Worm (Caenorhabditis elegans) whole organism, late embryonic: ENCODE results near the gene T17A3.12.
"Not testable (repeated sequence)": the region's sequence is repeated elsewhere in the genome, so short reads cannot be mapped to it uniquely, and the experiment has no call there.

Experiments used
- ahr-1 ChIP-seq: sonication (generic microtip); optimal IDR thresholded peaks from 2 replicates; lab custom pipeline; 2016; ENCODE audit warnings: missing genetic modification characterization, missing compliant biosample characterization
- ama-1 ChIP-seq: fragments of 150-350 bp; optimal IDR thresholded peaks from 2 replicates; lab custom pipeline; 2014
- ceh-2 ChIP-seq: sonication (generic microtip); optimal IDR thresholded peaks from 2 replicates; lab custom pipeline; 2016; ENCODE audit warnings: missing genotype, missing genetic modification characterization, missing compliant biosample characterization
- fkh-10 ChIP-seq: fragments of 150-350 bp; optimal IDR thresholded peaks from 2 replicates; lab custom pipeline; 2014; ENCODE audit warnings: missing biosample characterization, missing genetic modification reagents, missing genetic modification characterization
- madf-2 ChIP-seq: sonication (generic microtip); optimal IDR thresholded peaks from 2 replicates; lab custom pipeline; 2017; ENCODE audit warnings: missing genetic modification characterization, missing compliant biosample characterization
- pha-2 ChIP-seq: sonication (generic microtip); optimal IDR thresholded peaks from 2 replicates; lab custom pipeline; 2017; ENCODE audit warnings: mild to moderate bottlenecking, missing genetic modification characterization, missing compliant biosample characterization
- tbx-2 ChIP-seq: sonication (generic microtip); optimal IDR thresholded peaks from 2 replicates; lab custom pipeline; 2016; ENCODE audit warnings: missing genetic modification characterization, missing compliant biosample characterization

DNA sequence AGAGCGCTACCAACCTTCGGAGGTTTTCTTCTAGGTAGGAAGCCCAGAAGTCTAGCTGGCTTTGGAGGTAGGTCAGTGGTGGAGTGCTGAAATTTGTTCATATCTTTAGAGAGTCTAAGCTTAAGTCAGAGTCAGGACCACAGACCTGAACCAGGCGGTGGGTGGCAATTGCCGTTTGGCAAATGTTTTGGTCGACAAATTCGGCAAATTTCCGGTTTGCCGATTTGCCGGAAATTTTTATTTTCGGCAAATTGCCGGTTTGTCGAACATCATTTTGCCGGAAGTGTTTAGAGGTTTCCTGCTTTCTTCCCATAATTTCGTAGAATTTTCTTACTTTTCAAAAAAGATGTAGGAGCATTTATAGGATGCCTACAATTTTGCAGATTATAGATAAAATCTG, 46.2 kb downstream of the T17A3.12 start, which contains the start of gene C29F9.9:
- not testable (repeated sequence) for TF ChIP-seq fkh-10; madf-2 (tag; lab: Kevin White, UChicago); ama-1 (lab: Kevin White, UChicago); tbx-2 (tag; lab: Kevin White, UChicago); ahr-1; pha-2; ceh-2 (tag; lab: Kevin White, UChicago)
